Worm (Caenorhabditis elegans) whole organism, mixed stage, embryonic: Measurements from ENCODE around the gene F56F11.2.
A peak's percentile ranks its signal among the peaks of the same experiment; 100 is the strongest.

Experiments used
- M03D4.4 ChIP-seq: sonication (generic microtip); optimal IDR thresholded peaks from 2 replicates; lab custom pipeline; 2017; ENCODE audit warnings: mild to moderate bottlenecking, missing genetic modification characterization, missing compliant biosample characterization
- bed-3 ChIP-seq: fragments of 200-800 bp; sonication (Bioruptor generic); optimal IDR thresholded peaks from 3 replicates; lab custom pipeline; 2018; ENCODE audit warnings: mild to moderate bottlenecking, missing genetic modification characterization, moderate library complexity, missing compliant biosample characterization
- blmp-1 ChIP-seq: fragments of 150-350 bp; optimal IDR thresholded peaks from 2 replicates; lab custom pipeline; 2014; ENCODE audit warnings: missing biosample characterization, missing genetic modification characterization
- ceh-39 ChIP-seq: fragments of 150-350 bp; optimal IDR thresholded peaks from 2 replicates; lab custom pipeline; 2014; ENCODE audit warnings: missing biosample characterization, missing genetic modification characterization
- ceh-43 ChIP-seq: fragments of 200-800 bp; sonication (Bioruptor generic); optimal IDR thresholded peaks from 2 replicates; lab custom pipeline; 2018; ENCODE audit warnings: mild to moderate bottlenecking, missing genetic modification characterization, moderate library complexity, missing compliant biosample characterization
- ceh-83 ChIP-seq: fragments of 200-800 bp; sonication (Bioruptor generic); optimal IDR thresholded peaks from 2 replicates; lab custom pipeline; 2018; ENCODE audit warnings: mild to moderate bottlenecking, missing genetic modification characterization, missing compliant biosample characterization
- ces-1 ChIP-seq: fragments of 150-350 bp; optimal IDR thresholded peaks from 2 replicates; lab custom pipeline; 2014; ENCODE audit warnings: missing biosample characterization, missing genetic modification reagents, missing genetic modification characterization
- elt-1 ChIP-seq: sonication (generic microtip); optimal IDR thresholded peaks from 2 replicates; lab custom pipeline; 2017; ENCODE audit warnings: missing genetic modification characterization, mild to moderate bottlenecking, missing compliant biosample characterization, antibody characterized with exemption, moderate library complexity, borderline replicate concordance; ENCODE audit not compliant: insufficient read depth
- elt-3 ChIP-seq: fragments of 150-350 bp; optimal IDR thresholded peaks from 2 replicates; lab custom pipeline; 2014; ENCODE audit warnings: missing biosample characterization, missing genetic modification characterization
- flh-1 ChIP-seq: fragments of 200-800 bp; sonication (Bioruptor generic); optimal IDR thresholded peaks from 2 replicates; lab custom pipeline; 2018; ENCODE audit warnings: mild to moderate bottlenecking, missing genetic modification characterization, moderate library complexity, missing compliant biosample characterization
- ham-2 ChIP-seq: fragments of 200-800 bp; sonication (Bioruptor generic); optimal IDR thresholded peaks from 2 replicates; lab custom pipeline; 2018; ENCODE audit warnings: mild to moderate bottlenecking, missing genetic modification characterization, missing compliant biosample characterization
- hlh-1 ChIP-seq: fragments of 150-350 bp; optimal IDR thresholded peaks from 2 replicates; lab custom pipeline; 2014; ENCODE audit warnings: missing biosample characterization, missing genetic modification reagents, missing genetic modification characterization
- lin-32 ChIP-seq: fragments of 200-800 bp; sonication (Bioruptor generic); optimal IDR thresholded peaks from 2 replicates; lab custom pipeline; 2018; ENCODE audit warnings: mild to moderate bottlenecking, missing genetic modification characterization, missing compliant biosample characterization
- lsy-2 ChIP-seq: fragments of 150-350 bp; optimal IDR thresholded peaks from 2 replicates; lab custom pipeline; 2014; ENCODE audit warnings: missing biosample characterization, missing genetic modification characterization
- mab-5 ChIP-seq: fragments of 150-350 bp; optimal IDR thresholded peaks from 2 replicates; lab custom pipeline; 2014; ENCODE audit warnings: missing biosample characterization, missing genetic modification characterization
- mep-1 ChIP-seq: fragments of 150-350 bp; optimal IDR thresholded peaks from 2 replicates; lab custom pipeline; 2017; ENCODE audit warnings: missing biosample characterization, missing genetic modification reagents, missing genetic modification characterization, inconsistent platforms
- mls-2 ChIP-seq: sonication (generic microtip); optimal IDR thresholded peaks from 2 replicates; lab custom pipeline; 2016; ENCODE audit warnings: mild to moderate bottlenecking, missing genetic modification characterization, moderate library complexity, missing compliant biosample characterization
- nhr-12 ChIP-seq: fragments of 150-350 bp; optimal IDR thresholded peaks from 2 replicates; lab custom pipeline; 2014; ENCODE audit warnings: missing biosample characterization, missing genetic modification characterization
- nhr-2 ChIP-seq: fragments of 150-350 bp; optimal IDR thresholded peaks from 2 replicates; lab custom pipeline; 2014; ENCODE audit warnings: missing biosample characterization, missing genetic modification characterization
- nhr-28 ChIP-seq: fragments of 150-350 bp; optimal IDR thresholded peaks from 2 replicates; lab custom pipeline; 2014; ENCODE audit warnings: missing biosample characterization, missing genetic modification characterization
- nhr-76 ChIP-seq: sonication (generic microtip); optimal IDR thresholded peaks from 2 replicates; lab custom pipeline; 2017; ENCODE audit warnings: missing biosample characterization, missing genetic modification characterization
- pha-4 ChIP-seq: fragments of 150-350 bp; optimal IDR thresholded peaks from 2 replicates; lab custom pipeline; 2018; ENCODE audit warnings: missing biosample characterization, missing genetic modification reagents, missing genetic modification characterization
- sem-2 ChIP-seq: fragments of 200-800 bp; sonication (Bioruptor generic); optimal IDR thresholded peaks from 2 replicates; lab custom pipeline; 2018; ENCODE audit warnings: mild to moderate bottlenecking, missing genetic modification characterization, missing compliant biosample characterization
- snpc-4 ChIP-seq: fragments of 150-350 bp; optimal IDR thresholded peaks from 2 replicates; lab custom pipeline; 2014; ENCODE audit warnings: missing biosample characterization, missing genetic modification characterization
- sptf-1 ChIP-seq: sonication (generic microtip); optimal IDR thresholded peaks from 2 replicates; lab custom pipeline; 2017; ENCODE audit warnings: mild to moderate bottlenecking, missing genetic modification characterization, moderate library complexity, missing compliant biosample characterization
- tbx-8 ChIP-seq: fragments of 200-800 bp; sonication (Bioruptor generic); optimal IDR thresholded peaks from 2 replicates; lab custom pipeline; 2018; ENCODE audit warnings: mild to moderate bottlenecking, missing genetic modification characterization, moderate library complexity, missing compliant biosample characterization
- unc-120 ChIP-seq: sonication (generic microtip); optimal IDR thresholded peaks from 2 replicates; lab custom pipeline; 2017; ENCODE audit warnings: missing genetic modification characterization, missing compliant biosample characterization; ENCODE audit not compliant: poor library complexity, severe bottlenecking
- unc-39 ChIP-seq: fragments of 150-350 bp; optimal IDR thresholded peaks from 2 replicates; lab custom pipeline; 2014; ENCODE audit warnings: missing biosample characterization, missing genetic modification characterization
- unc-62 ChIP-seq: fragments of 150-350 bp; optimal IDR thresholded peaks from 2 replicates; lab custom pipeline; 2014; ENCODE audit warnings: missing biosample characterization, missing genetic modification reagents, missing genetic modification characterization
- ztf-11 ChIP-seq: fragments of 150-350 bp; optimal IDR thresholded peaks from 2 replicates; lab custom pipeline; 2014; ENCODE audit warnings: missing biosample characterization, missing genetic modification characterization

Gene F56F11.2

DNA sequence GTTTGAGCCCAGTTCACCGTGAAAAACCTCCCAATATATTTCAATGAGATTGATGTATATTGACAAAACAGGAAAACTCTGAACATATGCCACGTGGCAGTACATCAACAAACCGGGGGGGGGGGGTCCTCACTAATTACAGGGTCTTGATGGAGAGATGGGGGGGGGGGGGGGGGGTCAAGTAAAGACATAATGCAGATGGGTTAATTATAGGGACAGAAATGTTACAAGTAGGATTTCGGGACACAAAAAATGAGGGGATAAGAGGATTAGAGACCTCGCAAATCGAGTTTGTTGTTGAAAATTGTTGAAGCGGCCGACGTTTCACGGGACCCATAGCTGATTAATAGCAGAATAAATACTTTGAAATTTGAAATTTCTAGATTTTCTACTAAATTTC is 30.8 kb downstream of the F56F11.2 start (continued):
- TF ChIP-seq flh-1 (GFP tag; lab: Kevin White, UChicago), result no peak
- peak; percentile 74 for TF ChIP-seq mls-2 (tag; lab: Kevin White, UChicago)
- TF ChIP-seq pha-4 (tag; lab: Kevin White, UChicago), result no peak
- TF ChIP-seq unc-39, result no peak

DNA sequence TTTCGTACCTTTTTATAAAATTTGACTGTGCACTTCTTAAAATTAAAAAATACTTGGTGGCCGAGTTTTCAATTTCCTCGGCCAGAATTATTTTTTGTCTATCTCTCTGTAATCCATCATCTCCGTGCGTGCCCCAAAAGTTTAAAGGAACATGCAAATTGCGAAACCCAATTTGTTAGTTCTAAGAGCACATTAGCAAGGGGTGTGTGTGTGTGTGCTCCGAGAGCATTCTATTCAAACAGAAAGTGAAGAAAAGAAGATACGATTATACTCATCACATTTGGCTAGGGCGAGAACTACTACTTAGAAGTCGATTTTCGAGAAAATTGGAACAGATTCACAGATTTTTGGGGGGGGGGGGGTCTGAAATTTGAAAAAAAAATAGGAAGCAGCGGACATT is 31.9 kb downstream of the F56F11.2 start:
- TF ChIP-seq mab-5 (no peak), mls-2 (tag; lab: Kevin White, UChicago) (no peak), ceh-83 (GFP tag; lab: Kevin White, UChicago) (no peak), ces-1 (GFP tag; lab: Kevin White, UChicago) (peak; percentile 100), elt-3 (tag; lab: Kevin White, UChicago) (no peak)

ce11 chrIII:2918655-2919054 is 36.6 kb downstream of the F56F11.2 start:
- TF ChIP-seq nhr-2 (tag; lab: Kevin White, UChicago) (no peak), ceh-43 (GFP tag; lab: Kevin White, UChicago) (no peak), M03D4.4 (tag; lab: Kevin White, UChicago) (no peak), ztf-11 (tag; lab: Kevin White, UChicago) (no peak), unc-120 (tag; lab: Kevin White, UChicago) (no peak), mep-1 (tag; lab: Kevin White, UChicago) (no peak), unc-62 (GFP tag; lab: Kevin White, UChicago) (no peak), ceh-83 (GFP tag; lab: Kevin White, UChicago) (no peak), sptf-1 (tag; lab: Kevin White, UChicago) (no peak), mls-2 (tag; lab: Kevin White, UChicago) (no peak), nhr-76 (tag; lab: Kevin White, UChicago) (no peak), hlh-1 (tag; lab: Kevin White, UChicago) (no peak), snpc-4 (tag; lab: Kevin White, UChicago) (no peak), nhr-28 (tag; lab: Kevin White, UChicago) (no peak)
- TF ChIP-seq, all 35 proteins: peak for 0

- no peak for TF ChIP-seq nhr-28 (tag; lab: Kevin White, UChicago)
- no peak for TF ChIP-seq unc-120 (tag; lab: Kevin White, UChicago)
- TF ChIP-seq blmp-1 (tag; lab: Kevin White, UChicago), result no peak
- TF ChIP-seq snpc-4 (tag; lab: Kevin White, UChicago), result no peak
- no peak for TF ChIP-seq mab-5
- no peak for TF ChIP-seq ham-2
- no peak for TF ChIP-seq tbx-8 (GFP tag; lab: Kevin White, UChicago)
- TF ChIP-seq flh-1 (GFP tag; lab: Kevin White, UChicago), result no peak
- no peak for TF ChIP-seq hlh-1 (tag; lab: Kevin White, UChicago)
- no peak for TF ChIP-seq unc-62 (GFP tag; lab: Kevin White, UChicago)
- TF ChIP-seq ceh-83 (GFP tag; lab: Kevin White, UChicago), result no peak
- TF ChIP-seq elt-1 (tag; lab: Kevin White, UChicago), result no peak
- TF ChIP-seq ces-1 (GFP tag; lab: Kevin White, UChicago), result no peak
- no peak for TF ChIP-seq nhr-12 (tag; lab: Kevin White, UChicago)
- no peak for TF ChIP-seq unc-39
- TF ChIP-seq sem-2 (GFP tag; lab: Kevin White, UChicago), result no peak
- no peak for TF ChIP-seq ceh-39 (tag; lab: Kevin White, UChicago)
Observed at ce11 chrIII:2920281-2920680, 38.2 kb downstream of the F56F11.2 start.

- no peak for TF ChIP-seq mab-5
- TF ChIP-seq ces-1 (GFP tag; lab: Kevin White, UChicago), result peak; percentile 90
- TF ChIP-seq, all 35 proteins: peak for 1
Observed at ce11 chrIII:2920866-2921265, 38.8 kb downstream of the F56F11.2 start.

ce11 chrIII:2923012-2923411 is 40.9 kb downstream of the F56F11.2 start, which contains the start of gene R10F2.4:
Gene R10F2.4, minus strand, starts transcription at chrIII:2923112.
- no peak for TF ChIP-seq ham-2
- TF ChIP-seq lin-32 (GFP tag; lab: Kevin White, UChicago), result no peak
- TF ChIP-seq lsy-2 (tag; lab: Kevin White, UChicago), result no peak
- no peak for TF ChIP-seq nhr-28 (tag; lab: Kevin White, UChicago)
- TF ChIP-seq mab-5, result no peak
- TF ChIP-seq bed-3, result no peak
- TF ChIP-seq nhr-12 (tag; lab: Kevin White, UChicago), result no peak
- no peak for TF ChIP-seq blmp-1 (tag; lab: Kevin White, UChicago)
